Worm (Caenorhabditis elegans) whole organism, early embryonic: Measurements from ENCODE around the gene clc-6.
A peak's percentile ranks its signal among the peaks of the same experiment; 100 is the strongest.

Experiments
- B0310.2 ChIP-seq: sonication (generic microtip); optimal IDR thresholded peaks from 2 replicates; lab custom pipeline; 2016; ENCODE audit warnings: mild to moderate bottlenecking, missing genetic modification characterization, missing compliant biosample characterization
- F13C5.2 ChIP-seq: sonication (generic microtip); optimal IDR thresholded peaks from 2 replicates; lab custom pipeline; 2017; ENCODE audit warnings: mild to moderate bottlenecking, missing genetic modification characterization, inconsistent platforms, missing compliant biosample characterization
- aly-1 ChIP-seq: sonication (generic microtip); optimal IDR thresholded peaks from 2 replicates; lab custom pipeline; 2016; ENCODE audit warnings: missing genetic modification characterization, missing compliant biosample characterization
- ama-1 ChIP-seq: fragments of 150-350 bp; optimal IDR thresholded peaks from 2 replicates; lab custom pipeline; 2014
- ceh-13 ChIP-seq: fragments of 200-800 bp; sonication (Bioruptor generic); optimal IDR thresholded peaks from 2 replicates; lab custom pipeline; 2018; ENCODE audit warnings: mild to moderate bottlenecking, missing genetic modification characterization, missing compliant biosample characterization
- ceh-36 ChIP-seq: sonication (generic microtip); optimal IDR thresholded peaks from 2 replicates; lab custom pipeline; 2016; ENCODE audit warnings: missing genetic modification characterization, inconsistent platforms, missing compliant biosample characterization
- ets-7 ChIP-seq: sonication (generic microtip); optimal IDR thresholded peaks from 2 replicates; lab custom pipeline; 2016; ENCODE audit warnings: missing genotype, missing genetic modification characterization, missing compliant biosample characterization
- flt-1 ChIP-seq: fragments of 200-800 bp; sonication (Bioruptor generic); IDR thresholded peaks from 2 replicates; pipeline ENCODE4 v1.3.6; 2022; ENCODE audit warnings: missing genetic modification characterization, missing compliant biosample characterization
- hmbx-1 ChIP-seq: sonication (generic microtip); optimal IDR thresholded peaks from 2 replicates; lab custom pipeline; 2016; ENCODE audit warnings: mild to moderate bottlenecking, missing genetic modification characterization, missing compliant biosample characterization
- hmg-4 ChIP-seq: fragments of 200-800 bp; sonication (Bioruptor generic); optimal IDR thresholded peaks from 2 replicates; lab custom pipeline; 2018; ENCODE audit warnings: mild to moderate bottlenecking, missing genetic modification characterization, missing compliant biosample characterization
- hnd-1 ChIP-seq: sonication (generic microtip); optimal IDR thresholded peaks from 2 replicates; lab custom pipeline; 2016; ENCODE audit warnings: missing genetic modification characterization, missing compliant biosample characterization
- pes-1 ChIP-seq: fragments of 200-800 bp; sonication (Bioruptor generic); IDR thresholded peaks from 2 replicates; pipeline ENCODE4 v1.3.6; 2022; ENCODE audit warnings: missing genetic modification reagents, missing genetic modification characterization, missing compliant biosample characterization
- scrt-1 ChIP-seq: fragments of 200-800 bp; sonication (Bioruptor generic); IDR thresholded peaks from 2 replicates; pipeline ENCODE4 v1.3.6; 2022; ENCODE audit warnings: missing genetic modification characterization, missing compliant biosample characterization
- sea-1 ChIP-seq: fragments of 200-800 bp; sonication (Bioruptor generic); conservative IDR thresholded peaks from 2 replicates; pipeline ENCODE4 v1.3.6; 2022; ENCODE audit warnings: missing genetic modification characterization, missing compliant biosample characterization
- tbx-11 ChIP-seq: fragments of 200-800 bp; sonication (Bioruptor generic); IDR thresholded peaks from 2 replicates; pipeline ENCODE4 v1.3.6; 2022; ENCODE audit warnings: missing genetic modification characterization, missing compliant biosample characterization
- tbx-37 ChIP-seq: fragments of 200-800 bp; sonication (Bioruptor generic); conservative IDR thresholded peaks from 2 replicates; pipeline ENCODE4 v1.3.6; 2022; ENCODE audit warnings: missing genetic modification reagents, missing genetic modification characterization, missing compliant biosample characterization
- tra-4 ChIP-seq: sonication (generic microtip); optimal IDR thresholded peaks from 2 replicates; lab custom pipeline; 2017; ENCODE audit warnings: missing genetic modification characterization, missing compliant biosample characterization

Gene clc-6

ce11 chrV:11216137-11216536 lies 20.1 kb upstream of the clc-6 start:
- TF ChIP-seq aly-1 = no peak
- TF ChIP-seq hnd-1 (tag; lab: Kevin White, UChicago) = no peak
- no peak for TF ChIP-seq ets-7
- TF ChIP-seq ama-1 (lab: Kevin White, UChicago) = no peak
- no peak for TF ChIP-seq tra-4 (tag; lab: Kevin White, UChicago)
- TF ChIP-seq flt-1 (GFP tag; lab: Robert Waterston, UW) = no peak
- TF ChIP-seq hmg-4 (GFP tag; lab: Kevin White, UChicago) = no peak
- no peak for TF ChIP-seq pes-1 (GFP tag; lab: Robert Waterston, UW)
- no peak for TF ChIP-seq tbx-37 (GFP tag; lab: Robert Waterston, UW)
- no peak for TF ChIP-seq ceh-13
- TF ChIP-seq hmbx-1 (tag; lab: Kevin White, UChicago) = no peak
- no peak for TF ChIP-seq B0310.2 (tag; lab: Kevin White, UChicago)
- no peak for TF ChIP-seq scrt-1 (GFP tag; lab: Robert Waterston, UW)
- no peak for TF ChIP-seq tbx-11 (GFP tag; lab: Robert Waterston, UW)
- TF ChIP-seq F13C5.2 (tag; lab: Kevin White, UChicago) = no peak
- TF ChIP-seq sea-1 = no peak
- no peak for TF ChIP-seq ceh-36 (tag; lab: Kevin White, UChicago)

ce11 chrV:11214569-11214968 lies 18.6 kb upstream of the clc-6 start:
- no peak for TF ChIP-seq tbx-37 (GFP tag; lab: Robert Waterston, UW)
- TF ChIP-seq tra-4 (tag; lab: Kevin White, UChicago) = no peak
- TF ChIP-seq B0310.2 (tag; lab: Kevin White, UChicago) = no peak
- TF ChIP-seq F13C5.2 (tag; lab: Kevin White, UChicago) = no peak
- TF ChIP-seq hmg-4 (GFP tag; lab: Kevin White, UChicago) = no peak
- TF ChIP-seq pes-1 (GFP tag; lab: Robert Waterston, UW) = no peak
- no peak for TF ChIP-seq flt-1 (GFP tag; lab: Robert Waterston, UW)
- no peak for TF ChIP-seq sea-1
- no peak for TF ChIP-seq ets-7
- TF ChIP-seq hnd-1 (tag; lab: Kevin White, UChicago) = no peak
- TF ChIP-seq hmbx-1 (tag; lab: Kevin White, UChicago) = no peak
- no peak for TF ChIP-seq tbx-11 (GFP tag; lab: Robert Waterston, UW)
- TF ChIP-seq ama-1 (lab: Kevin White, UChicago) = no peak
- TF ChIP-seq aly-1 = no peak
- no peak for TF ChIP-seq ceh-36 (tag; lab: Kevin White, UChicago)
- TF ChIP-seq ceh-13 = no peak

- TF ChIP-seq aly-1 = no peak
- TF ChIP-seq ceh-36 (tag; lab: Kevin White, UChicago) = peak; percentile 19
Observed at ce11 chrV:11211323-11211722, 15.3 kb upstream of the clc-6 start.

DNA sequence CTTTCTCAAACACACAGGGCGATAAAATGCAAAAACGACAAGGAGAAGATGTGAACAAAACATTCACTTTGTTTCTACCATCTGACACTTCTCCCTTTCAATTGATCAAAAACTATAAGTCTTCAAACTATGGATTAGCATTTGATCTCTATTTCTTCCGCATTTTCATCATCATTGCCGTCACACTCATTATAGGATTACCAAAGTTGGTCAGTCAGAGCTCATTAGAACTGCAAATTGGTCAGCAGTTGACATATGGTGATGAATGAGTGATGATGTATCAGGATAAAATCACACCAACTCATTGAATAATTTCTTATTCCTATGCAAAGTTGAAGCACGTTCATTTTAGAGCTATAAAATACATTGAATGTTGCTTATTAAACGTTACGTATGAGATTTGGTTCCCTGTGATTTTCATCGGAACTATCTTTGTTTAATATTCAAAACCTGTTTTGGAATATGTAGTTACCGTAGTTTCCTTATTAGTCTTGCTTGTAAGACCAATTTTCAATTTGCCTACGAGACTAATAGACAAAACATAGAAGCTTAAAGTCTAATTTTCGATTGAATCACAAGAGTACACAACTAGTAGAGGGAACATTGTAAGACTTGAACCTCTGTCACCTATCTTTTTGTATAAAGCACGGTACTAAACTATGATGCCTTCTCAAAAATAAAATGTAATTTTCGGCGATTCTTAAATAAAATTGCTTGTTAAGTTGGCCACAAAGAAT lies 13.6 kb upstream of the clc-6 start:
- TF ChIP-seq ceh-36 (tag; lab: Kevin White, UChicago) = no peak
- TF ChIP-seq hnd-1 (tag; lab: Kevin White, UChicago) = no peak
- TF ChIP-seq tra-4 (tag; lab: Kevin White, UChicago) = no peak
- TF ChIP-seq B0310.2 (tag; lab: Kevin White, UChicago) = no peak

DNA sequence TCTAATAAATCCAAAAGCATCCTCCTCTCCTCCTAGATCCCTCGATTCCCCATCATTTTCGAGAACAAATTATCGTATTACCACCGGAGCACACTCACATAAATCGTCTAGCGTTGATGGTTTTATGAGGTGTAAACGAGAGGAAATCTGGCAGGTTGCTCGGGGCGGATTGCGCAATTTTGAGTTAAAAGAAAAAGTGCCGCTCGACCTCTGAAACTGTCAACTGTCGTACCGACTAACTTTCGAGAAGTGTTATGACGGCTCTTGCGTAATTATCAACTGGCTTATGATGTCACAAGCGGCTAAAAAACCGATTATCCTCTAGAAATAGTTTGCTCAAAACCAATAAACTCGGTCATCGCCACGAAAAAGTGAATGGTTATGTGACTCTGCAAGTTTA lies 10.5 kb upstream of the clc-6 start:
- TF ChIP-seq ama-1 (lab: Kevin White, UChicago) (no peak), ets-7 (no peak), hmg-4 (GFP tag; lab: Kevin White, UChicago) (no peak), scrt-1 (GFP tag; lab: Robert Waterston, UW) (no peak), tra-4 (tag; lab: Kevin White, UChicago) (no peak), flt-1 (GFP tag; lab: Robert Waterston, UW) (no peak), B0310.2 (tag; lab: Kevin White, UChicago) (no peak), hmbx-1 (tag; lab: Kevin White, UChicago) (no peak), tbx-37 (GFP tag; lab: Robert Waterston, UW) (no peak), ceh-36 (tag; lab: Kevin White, UChicago) (no peak)

ce11 chrV:11204452-11204851 lies 8.4 kb upstream of the clc-6 start:
- no peak for TF ChIP-seq ceh-13
- TF ChIP-seq tbx-37 (GFP tag; lab: Robert Waterston, UW) = no peak
- no peak for TF ChIP-seq hnd-1 (tag; lab: Kevin White, UChicago)
- TF ChIP-seq flt-1 (GFP tag; lab: Robert Waterston, UW) = no peak
- TF ChIP-seq aly-1 = no peak
- TF ChIP-seq pes-1 (GFP tag; lab: Robert Waterston, UW) = no peak
- TF ChIP-seq hmg-4 (GFP tag; lab: Kevin White, UChicago) = no peak
- TF ChIP-seq hmbx-1 (tag; lab: Kevin White, UChicago) = no peak
- TF ChIP-seq F13C5.2 (tag; lab: Kevin White, UChicago) = no peak
- no peak for TF ChIP-seq ceh-36 (tag; lab: Kevin White, UChicago)
- TF ChIP-seq tbx-11 (GFP tag; lab: Robert Waterston, UW) = no peak
- no peak for TF ChIP-seq ama-1 (lab: Kevin White, UChicago)
- TF ChIP-seq sea-1 = no peak
- no peak for TF ChIP-seq tra-4 (tag; lab: Kevin White, UChicago)
- TF ChIP-seq ets-7 = no peak
- no peak for TF ChIP-seq B0310.2 (tag; lab: Kevin White, UChicago)

DNA sequence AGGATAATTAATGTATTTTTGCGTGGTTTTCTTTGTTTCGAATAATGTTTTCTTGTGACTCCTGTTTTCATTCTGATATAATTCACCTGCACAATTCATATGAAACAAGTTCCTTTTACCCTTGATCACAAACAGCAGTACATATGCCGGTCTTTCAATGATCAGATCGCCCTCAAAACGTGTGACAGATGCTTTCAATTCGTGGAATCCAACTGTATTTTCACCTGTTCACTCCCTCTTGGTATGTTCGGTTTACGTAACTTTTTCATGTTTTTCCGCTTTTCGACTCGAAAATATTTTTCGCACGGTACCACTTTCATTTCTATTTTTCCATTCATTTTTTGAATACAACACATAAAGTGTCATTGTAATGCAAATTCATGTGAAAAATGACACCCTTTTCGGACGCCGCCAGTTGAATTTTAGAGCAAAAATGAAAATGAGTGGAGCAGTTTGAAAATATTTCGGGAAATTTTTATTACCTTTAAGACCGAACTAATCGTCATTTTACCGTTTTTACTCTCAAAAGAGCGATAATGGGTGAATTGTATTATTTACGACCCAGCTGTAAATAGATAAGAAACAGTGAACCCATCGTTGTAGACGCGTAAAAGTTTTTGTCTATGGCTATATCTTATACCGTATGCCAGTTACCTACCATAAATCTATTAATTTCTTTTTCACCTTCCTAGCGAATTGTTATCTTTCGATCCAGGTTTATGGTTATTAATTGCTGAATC lies 6.0 kb upstream of the clc-6 start, which contains the start of gene K10D6.4:
Gene K10D6.4, plus strand, starts transcription at position 100 of the 740 bp plus-strand sequence.
- no peak for TF ChIP-seq ets-7
- no peak for TF ChIP-seq hmbx-1 (tag; lab: Kevin White, UChicago)
- TF ChIP-seq hnd-1 (tag; lab: Kevin White, UChicago) = no peak
- TF ChIP-seq sea-1 = no peak
- no peak for TF ChIP-seq ama-1 (lab: Kevin White, UChicago)
- no peak for TF ChIP-seq tbx-11 (GFP tag; lab: Robert Waterston, UW)
- TF ChIP-seq ceh-13 = no peak
- no peak for TF ChIP-seq flt-1 (GFP tag; lab: Robert Waterston, UW)
- no peak for TF ChIP-seq tra-4 (tag; lab: Kevin White, UChicago)
- TF ChIP-seq hmg-4 (GFP tag; lab: Kevin White, UChicago) = no peak
- TF ChIP-seq B0310.2 (tag; lab: Kevin White, UChicago) = no peak
- no peak for TF ChIP-seq scrt-1 (GFP tag; lab: Robert Waterston, UW)
- TF ChIP-seq tbx-37 (GFP tag; lab: Robert Waterston, UW) = no peak
- no peak for TF ChIP-seq F13C5.2 (tag; lab: Kevin White, UChicago)
- no peak for TF ChIP-seq ceh-36 (tag; lab: Kevin White, UChicago)
- TF ChIP-seq pes-1 (GFP tag; lab: Robert Waterston, UW) = no peak
- TF ChIP-seq aly-1 = no peak
